Worm (Caenorhabditis elegans) whole organism, young adult: ENCODE results near the gene sams-1.
A peak's percentile ranks its signal among the peaks of the same experiment; 100 is the strongest.

Experiments used
- B0019.2 ChIP-seq: fragments of 200-800 bp; sonication (Bioruptor generic); conservative IDR thresholded peaks from 2 replicates; pipeline ENCODE4 v1.3.6; 2022; ENCODE audit warnings: missing genetic modification reagents, missing genetic modification characterization, missing compliant biosample characterization
- F23B12.7 ChIP-seq: sonication (generic microtip); optimal IDR thresholded peaks from 2 replicates; lab custom pipeline; 2017; ENCODE audit warnings: missing genetic modification characterization, mild to moderate bottlenecking, missing compliant biosample characterization, antibody characterized with exemption, moderate library complexity; ENCODE audit not compliant: insufficient read depth
- F33H1.4 ChIP-seq: fragments of 200-800 bp; sonication (Bioruptor generic); IDR thresholded peaks from 2 replicates; pipeline ENCODE4 v1.3.6; 2022; ENCODE audit warnings: missing genetic modification reagents, missing genetic modification characterization, missing compliant biosample characterization
- F55B11.4 ChIP-seq: sonication (generic microtip); optimal IDR thresholded peaks from 2 replicates; lab custom pipeline; 2016; ENCODE audit warnings: missing compliant biosample characterization, missing genetic modification characterization, borderline replicate concordance; ENCODE audit not compliant: insufficient read depth
- F57A8.1 ChIP-seq: fragments of 200-800 bp; sonication (Bioruptor generic); optimal IDR thresholded peaks from 2 replicates; lab custom pipeline; 2018; ENCODE audit warnings: mild to moderate bottlenecking, missing genetic modification characterization, moderate library complexity, missing compliant biosample characterization
- K11D2.4 ChIP-seq: fragments of 200-800 bp; sonication (Bioruptor generic); IDR thresholded peaks from 2 replicates; pipeline ENCODE4 v1.3.6; 2022; ENCODE audit warnings: missing genetic modification reagents, missing genetic modification characterization, missing compliant biosample characterization
- T26A5.8 ChIP-seq: sonication (generic microtip); optimal IDR thresholded peaks from 2 replicates; lab custom pipeline; 2016; ENCODE audit warnings: missing genetic modification characterization, missing compliant biosample characterization
- ama-1 ChIP-seq, 3 experiments: fragments of 150-350 bp in 1 of 3; sonication (generic microtip) in 2 of 3; optimal IDR thresholded peaks; 2 replicates each; lab custom pipeline; 2014 to 2018; ENCODE audit warnings: missing biosample characterization in 2 of 3, missing genetic modification characterization in 2 of 3, missing genetic modification reagents in 2 of 3
- attf-5 ChIP-seq: fragments of 200-800 bp; sonication (Bioruptor generic); optimal IDR thresholded peaks from 2 replicates; lab custom pipeline; 2018; ENCODE audit warnings: mild to moderate bottlenecking, missing genetic modification characterization, missing compliant biosample characterization
- attf-6 ChIP-seq: fragments of 200-800 bp; sonication (Bioruptor generic); IDR thresholded peaks from 2 replicates; pipeline ENCODE4 v1.3.6; 2022; ENCODE audit warnings: missing genetic modification reagents, missing genetic modification characterization, missing compliant biosample characterization
- bed-2 ChIP-seq: fragments of 200-800 bp; sonication (Bioruptor generic); IDR thresholded peaks from 2 replicates; pipeline ENCODE4 v1.3.6; 2022; ENCODE audit warnings: missing genetic modification reagents, missing genetic modification characterization, missing compliant biosample characterization
- ceh-27 ChIP-seq: fragments of 200-800 bp; sonication (Bioruptor generic); optimal IDR thresholded peaks from 2 replicates; lab custom pipeline; 2018; ENCODE audit warnings: mild to moderate bottlenecking, missing genetic modification characterization, moderate library complexity, missing compliant biosample characterization
- ceh-40 ChIP-seq: fragments of 200-800 bp; sonication (Bioruptor generic); IDR thresholded peaks from 2 replicates; pipeline ENCODE4 v1.3.6; 2022; ENCODE audit warnings: missing genetic modification characterization, missing compliant biosample characterization
- chd-7 ChIP-seq: sonication (generic microtip); optimal IDR thresholded peaks from 2 replicates; lab custom pipeline; 2016; ENCODE audit warnings: mild to moderate bottlenecking, missing genetic modification characterization, moderate library complexity, missing compliant biosample characterization
- dox-1 ChIP-seq: fragments of 200-800 bp; sonication (Bioruptor generic); IDR thresholded peaks from 2 replicates; pipeline ENCODE4 v1.3.6; 2022; ENCODE audit warnings: missing genetic modification reagents, missing genetic modification characterization, missing compliant biosample characterization
- egl-18 ChIP-seq: fragments of 200-800 bp; sonication (Bioruptor generic); IDR thresholded peaks from 2 replicates; pipeline ENCODE4 v1.3.6; 2022; ENCODE audit warnings: missing genetic modification reagents, missing genetic modification characterization, missing compliant biosample characterization
- egl-44 ChIP-seq: fragments of 200-800 bp; sonication (Bioruptor generic); IDR thresholded peaks from 2 replicates; pipeline ENCODE4 v1.3.6; 2022; ENCODE audit warnings: missing genetic modification reagents, missing genetic modification characterization, missing compliant biosample characterization
- him-1 ChIP-seq: sonication (generic microtip); optimal IDR thresholded peaks from 2 replicates; lab custom pipeline; 2016; ENCODE audit warnings: missing genotype, missing genetic modification reagents, missing genetic modification characterization, missing compliant biosample characterization
- hrde-1 ChIP-seq: sonication (generic microtip); optimal IDR thresholded peaks from 2 replicates; lab custom pipeline; 2016; ENCODE audit warnings: missing genetic modification characterization, mild to moderate bottlenecking, missing compliant biosample characterization, moderate library complexity, missing genotype, missing genetic modification reagents, borderline replicate concordance
- lag-1 ChIP-seq: fragments of 200-800 bp; sonication (Bioruptor generic); IDR thresholded peaks from 2 replicates; pipeline ENCODE4 v1.3.6; 2022; ENCODE audit warnings: missing genetic modification reagents, missing genetic modification characterization, missing compliant biosample characterization
- let-526 ChIP-seq: fragments of 200-800 bp; sonication (Bioruptor generic); IDR thresholded peaks from 2 replicates; pipeline ENCODE4 v1.3.6; 2022; ENCODE audit warnings: missing genetic modification reagents, missing genetic modification characterization, missing compliant biosample characterization
- lin-40 ChIP-seq: sonication (generic microtip); optimal IDR thresholded peaks from 2 replicates; lab custom pipeline; 2016; ENCODE audit warnings: missing genetic modification characterization, mild to moderate bottlenecking, missing compliant biosample characterization, missing genotype, missing genetic modification reagents
- lir-1 ChIP-seq: fragments of 200-800 bp; sonication (Bioruptor generic); conservative IDR thresholded peaks from 2 replicates; pipeline ENCODE4 v1.3.6; 2022; ENCODE audit warnings: missing genetic modification reagents, missing genetic modification characterization, missing compliant biosample characterization
- madf-6 ChIP-seq: fragments of 200-800 bp; sonication (Bioruptor generic); IDR thresholded peaks from 2 replicates; pipeline ENCODE4 v1.3.6; 2022; ENCODE audit warnings: missing genetic modification reagents, missing genetic modification characterization, missing compliant biosample characterization
- mxl-1 ChIP-seq: sonication (generic microtip); optimal IDR thresholded peaks from 2 replicates; lab custom pipeline; 2016; ENCODE audit warnings: missing genetic modification characterization, missing compliant biosample characterization
- nfyb-1 ChIP-seq: fragments of 200-800 bp; sonication (Bioruptor generic); IDR thresholded peaks from 2 replicates; pipeline ENCODE4 v1.3.6; 2022; ENCODE audit warnings: missing genetic modification reagents, missing genetic modification characterization, missing compliant biosample characterization
- nhr-120 ChIP-seq: fragments of 200-800 bp; sonication (Bioruptor generic); IDR thresholded peaks from 2 replicates; pipeline ENCODE4 v1.3.6; 2022; ENCODE audit warnings: missing genetic modification characterization, missing compliant biosample characterization
- nhr-80 ChIP-seq: sonication (generic microtip); optimal IDR thresholded peaks from 2 replicates; lab custom pipeline; 2016; ENCODE audit warnings: missing genetic modification characterization, missing compliant biosample characterization
- sdz-38 ChIP-seq: sonication (generic microtip); optimal IDR thresholded peaks from 2 replicates; lab custom pipeline; 2016; ENCODE audit warnings: missing genotype, missing genetic modification characterization, missing compliant biosample characterization
- sea-2 ChIP-seq: fragments of 200-800 bp; sonication (Bioruptor generic); IDR thresholded peaks from 2 replicates; pipeline ENCODE4 v1.3.6; 2022; ENCODE audit warnings: missing genetic modification characterization, missing compliant biosample characterization
- snpc-1.1 ChIP-seq: sonication (generic microtip); optimal IDR thresholded peaks from 2 replicates; lab custom pipeline; 2017; ENCODE audit warnings: missing genetic modification characterization, mild to moderate bottlenecking, missing compliant biosample characterization, antibody characterized with exemption, moderate library complexity, missing genotype, missing genetic modification reagents; ENCODE audit not compliant: insufficient read depth
- snpc-3.4 ChIP-seq: sonication (generic microtip); optimal IDR thresholded peaks from 2 replicates; lab custom pipeline; 2017; ENCODE audit warnings: missing genetic modification characterization, mild to moderate bottlenecking, missing compliant biosample characterization, antibody characterized with exemption, moderate library complexity, missing genotype, missing genetic modification reagents
- sptf-2 ChIP-seq: fragments of 200-800 bp; sonication (Bioruptor generic); optimal IDR thresholded peaks from 2 replicates; lab custom pipeline; 2018; ENCODE audit warnings: mild to moderate bottlenecking, missing genetic modification characterization, missing compliant biosample characterization
- xnd-1 ChIP-seq: sonication (generic microtip); optimal IDR thresholded peaks from 2 replicates; lab custom pipeline; 2016; ENCODE audit warnings: missing genotype, missing genetic modification reagents, missing genetic modification characterization, missing compliant biosample characterization
- ztf-26 ChIP-seq: sonication (generic microtip); optimal IDR thresholded peaks from 2 replicates; lab custom pipeline; 2017; ENCODE audit warnings: missing genetic modification characterization, missing compliant biosample characterization

sams-1 gene

DNA sequence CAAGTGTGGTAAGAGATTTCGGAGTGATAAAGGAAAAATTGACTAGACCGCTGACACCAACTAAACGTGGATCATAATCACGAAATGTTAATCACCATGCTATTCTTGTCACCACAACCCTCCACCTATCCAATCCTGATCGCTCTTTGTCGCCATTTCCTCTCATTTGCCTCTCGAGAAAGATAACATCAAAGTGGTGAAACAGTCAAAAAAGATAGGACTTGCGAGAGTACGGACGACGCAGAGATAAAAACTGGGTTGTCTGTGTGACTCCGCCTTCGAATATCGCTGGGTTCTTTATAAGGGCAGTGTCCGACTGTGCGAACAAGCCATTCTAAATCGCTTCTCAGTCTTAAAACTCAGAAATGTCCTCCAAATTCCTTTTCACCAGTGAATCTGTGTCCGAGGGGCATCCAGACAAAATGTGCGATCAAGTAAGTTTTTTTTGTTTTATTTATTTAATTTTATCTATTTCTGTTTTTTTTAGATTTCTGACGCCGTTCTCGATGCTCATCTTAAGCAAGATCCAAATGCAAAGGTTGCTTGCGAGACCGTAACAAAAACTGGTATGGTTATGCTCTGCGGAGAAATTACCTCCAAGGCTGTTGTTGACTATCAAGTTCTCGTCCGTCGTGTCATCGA, at the start of gene sams-1:
sams-1 (plus strand) TSS at position 300 of the 642 bp plus-strand sequence.
- TF ChIP-seq sdz-38 (tag; lab: Kevin White, UChicago) (no peak), snpc-3.4 (tag; lab: Kevin White, UChicago) (no peak), nhr-120 (GFP tag; lab: Robert Waterston, UW) (no peak), attf-6 (GFP tag; lab: Robert Waterston, UW) (no peak), snpc-1.1 (tag; lab: Kevin White, UChicago) (no peak), nhr-80 (peak; percentile 8), ama-1 (optimal IDR thresholded peaks at IDR 0.05; lab: Kevin White, UChicago) (peak; percentile 77), ama-1 (GFP tag; optimal IDR thresholded peaks at IDR 0.05; lab: Kevin White, UChicago) (no peak), chd-7 (tag; lab: Kevin White, UChicago) (no peak), him-1 (no peak), dox-1 (0 out of 2 replicates have a peak, but pooled peaks have one; percentile 6)

ce11 chrX:11916705-11917104, 49.1 kb upstream of the sams-1 start, which contains the start of gene Y62H9A.13:
TSS of gene Y62H9A.13 (plus strand) at chrX:11917005.
- TF ChIP-seq sea-2 (GFP tag; lab: Robert Waterston, UW) (no peak), attf-5 (no peak), let-526 (GFP tag; lab: Robert Waterston, UW) (no peak)

- TF ChIP-seq F57A8.1 (GFP tag; lab: Kevin White, UChicago): no peak
- no peak for TF ChIP-seq K11D2.4 (GFP tag; lab: Robert Waterston, UW)
- no peak for TF ChIP-seq madf-6 (GFP tag; lab: Robert Waterston, UW)
- no peak for TF ChIP-seq egl-18
- TF ChIP-seq ceh-40 (GFP tag; lab: Robert Waterston, UW): no peak
- TF ChIP-seq ztf-26 (tag; lab: Kevin White, UChicago): no peak
- no peak for TF ChIP-seq F23B12.7 (tag; lab: Kevin White, UChicago)
- no peak for TF ChIP-seq lir-1 (GFP tag; lab: Robert Waterston, UW)
- TF ChIP-seq lag-1 (GFP tag; lab: Robert Waterston, UW): no peak
- TF ChIP-seq attf-6 (GFP tag; lab: Robert Waterston, UW): no peak
- TF ChIP-seq B0019.2 (GFP tag; lab: Robert Waterston, UW): no peak
- no peak for TF ChIP-seq egl-44 (GFP tag; lab: Robert Waterston, UW)
- no peak for TF ChIP-seq T26A5.8
- no peak for TF ChIP-seq bed-2 (GFP tag; lab: Robert Waterston, UW)
- TF ChIP-seq sptf-2 (GFP tag; lab: Kevin White, UChicago): no peak
- TF ChIP-seq nfyb-1: no peak
- no peak for TF ChIP-seq hrde-1 (tag; lab: Kevin White, UChicago)
- TF ChIP-seq F33H1.4 (GFP tag; lab: Robert Waterston, UW): no peak
- no peak for TF ChIP-seq xnd-1 (tag; lab: Kevin White, UChicago)
Observed at ce11 chrX:11917994-11918393, 47.8 kb upstream of the sams-1 start, which contains the start of gene Y62H9A.16. TSS of gene Y62H9A.16 (plus strand) at chrX:11918294.

DNA sequence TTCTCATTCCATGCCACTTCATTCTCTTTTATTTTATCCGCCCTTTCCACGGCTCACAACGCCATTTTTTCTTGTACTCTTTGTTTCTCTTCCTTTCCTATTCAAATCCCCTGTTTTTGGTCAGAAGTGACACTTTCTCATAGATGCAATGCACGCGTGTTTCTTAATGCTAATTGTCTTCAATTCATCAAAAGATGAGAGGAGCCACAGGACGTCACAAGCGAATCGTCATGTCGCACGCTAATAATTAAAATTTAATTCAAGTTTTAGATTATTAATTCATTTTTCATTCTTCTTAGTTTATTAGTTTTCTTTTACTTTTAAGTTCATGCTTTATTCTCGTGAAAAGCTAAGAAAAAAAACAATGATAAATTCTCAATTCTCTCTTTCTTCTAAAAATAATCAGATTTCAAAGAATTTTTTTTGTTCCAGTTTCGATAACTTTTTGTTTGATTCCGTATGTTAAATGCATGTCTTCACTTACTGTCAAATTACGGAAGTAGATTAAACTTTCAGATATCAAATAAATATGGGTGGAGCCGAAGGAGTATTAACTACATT, 45.0 kb upstream of the sams-1 start, which contains the start of gene Y62H9A.14:
Y62H9A.14 (plus strand) TSS at position 511 of the 561 bp plus-strand sequence.
- TF ChIP-seq ceh-27: no peak
- no peak for TF ChIP-seq lin-40 (tag; lab: Kevin White, UChicago)
- no peak for TF ChIP-seq F55B11.4 (tag; lab: Kevin White, UChicago)
- no peak for TF ChIP-seq mxl-1
- TF ChIP-seq sea-2 (GFP tag; lab: Robert Waterston, UW): no peak
